Fruit fly (Drosophila melanogaster) whole organism, prepupa: ENCODE measurements around the gene Hel89B.

Experiments used
- CG11902 ChIP-seq: fragments of 200-800 bp; sonication (Bioruptor generic); optimal IDR thresholded peaks from 3 replicates; lab custom pipeline; 2016; ENCODE audit warnings: missing biosample characterization, missing genetic modification characterization
- CG15336 ChIP-seq: fragments of 200-800 bp; sonication (Bioruptor generic); IDR thresholded peaks from 2 replicates; pipeline ENCODE4 v1.3.6; 2022; ENCODE audit warnings: missing biosample characterization, missing genetic modification characterization
- CG34406 ChIP-seq: fragments of 200-800 bp; sonication (Bioruptor generic); optimal IDR thresholded peaks from 3 replicates; lab custom pipeline; 2016; ENCODE audit warnings: missing biosample characterization, missing genetic modification characterization
- CG7368 ChIP-seq: fragments of 200-800 bp; sonication (Bioruptor generic); optimal IDR thresholded peaks from 3 replicates; lab custom pipeline; 2016; ENCODE audit warnings: missing biosample characterization, missing genetic modification characterization
- Gug ChIP-seq: fragments of 200-800 bp; sonication (Bioruptor generic); IDR thresholded peaks from 2 replicates; pipeline ENCODE4 v1.3.6; 2022; ENCODE audit warnings: missing biosample characterization, missing genetic modification characterization
- Met ChIP-seq: fragments of 200-800 bp; sonication (Bioruptor generic); optimal IDR thresholded peaks from 3 replicates; lab custom pipeline; 2016; ENCODE audit warnings: missing biosample characterization, missing genetic modification characterization
- Sox102F ChIP-seq: fragments of 200-800 bp; sonication (Bioruptor generic); optimal IDR thresholded peaks from 2 replicates; lab custom pipeline; 2016; ENCODE audit warnings: missing biosample characterization, mild to moderate bottlenecking, missing genetic modification characterization
- Sox15 ChIP-seq: fragments of 200-800 bp; sonication (Bioruptor generic); optimal IDR thresholded peaks from 3 replicates; lab custom pipeline; 2016; ENCODE audit warnings: missing biosample characterization, missing genetic modification characterization
- net ChIP-seq: fragments of 200-800 bp; sonication (Bioruptor generic); optimal IDR thresholded peaks from 3 replicates; lab custom pipeline; 2016; ENCODE audit warnings: missing biosample characterization, missing genetic modification characterization
- ss ChIP-seq, 2 experiments: fragments of 200-800 bp; sonication (Bioruptor generic); optimal IDR thresholded peaks; 2 replicates in 1 of 2; 3 replicates in 1 of 2; lab custom pipeline; 2017 to 2018; ENCODE audit warnings: mild to moderate bottlenecking in 2 of 2, missing biosample characterization in 2 of 2, missing genetic modification characterization in 2 of 2, moderate library complexity in 1 of 2
- svp ChIP-seq: fragments of 200-800 bp; sonication (Bioruptor generic); peaks from one replicate; lab custom pipeline; 2016; ENCODE audit warnings: missing biosample characterization, missing genetic modification characterization

DNA sequence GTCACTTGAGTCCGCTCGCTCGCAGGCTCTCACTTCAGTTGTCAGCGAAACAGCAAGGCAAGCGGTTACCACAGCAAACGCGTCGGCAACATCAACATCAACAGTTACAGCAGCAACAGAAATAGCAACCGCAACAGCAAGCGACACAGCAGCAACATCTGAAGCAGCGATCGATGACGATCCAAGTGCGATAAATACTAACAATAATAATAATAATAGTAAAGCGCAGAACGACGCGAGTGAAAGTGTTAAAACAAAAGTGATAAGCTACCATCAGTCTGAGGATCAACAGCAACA is 21.4 kb downstream of the Hel89B start:
- no peak for TF ChIP-seq net (GFP tag; lab: Kevin White, UChicago)
- no peak for TF ChIP-seq ss (GFP tag; optimal IDR thresholded peaks at IDR 0.05; lab: Kevin White, UChicago)
- no peak for TF ChIP-seq Met
- TF ChIP-seq CG11902 (GFP tag; lab: Kevin White, UChicago) = no peak
- TF ChIP-seq Sox15 (GFP tag; lab: Kevin White, UChicago) = no peak
- TF ChIP-seq CG15336 (GFP tag; lab: Robert Waterston, UW) = no peak
- TF ChIP-seq Gug (GFP tag; lab: Robert Waterston, UW) = no peak
- TF ChIP-seq CG7368 (GFP tag; lab: Kevin White, UChicago) = no peak
- no peak for TF ChIP-seq svp (GFP tag; lab: Kevin White, UChicago)
- no peak for TF ChIP-seq Sox102F (GFP tag; lab: Kevin White, UChicago)
- no peak for TF ChIP-seq CG34406 (GFP tag; lab: Kevin White, UChicago)
